Fruit fly (Drosophila melanogaster): ENCODE results near the gene CenG1A.

Gene CenG1A

DNA sequence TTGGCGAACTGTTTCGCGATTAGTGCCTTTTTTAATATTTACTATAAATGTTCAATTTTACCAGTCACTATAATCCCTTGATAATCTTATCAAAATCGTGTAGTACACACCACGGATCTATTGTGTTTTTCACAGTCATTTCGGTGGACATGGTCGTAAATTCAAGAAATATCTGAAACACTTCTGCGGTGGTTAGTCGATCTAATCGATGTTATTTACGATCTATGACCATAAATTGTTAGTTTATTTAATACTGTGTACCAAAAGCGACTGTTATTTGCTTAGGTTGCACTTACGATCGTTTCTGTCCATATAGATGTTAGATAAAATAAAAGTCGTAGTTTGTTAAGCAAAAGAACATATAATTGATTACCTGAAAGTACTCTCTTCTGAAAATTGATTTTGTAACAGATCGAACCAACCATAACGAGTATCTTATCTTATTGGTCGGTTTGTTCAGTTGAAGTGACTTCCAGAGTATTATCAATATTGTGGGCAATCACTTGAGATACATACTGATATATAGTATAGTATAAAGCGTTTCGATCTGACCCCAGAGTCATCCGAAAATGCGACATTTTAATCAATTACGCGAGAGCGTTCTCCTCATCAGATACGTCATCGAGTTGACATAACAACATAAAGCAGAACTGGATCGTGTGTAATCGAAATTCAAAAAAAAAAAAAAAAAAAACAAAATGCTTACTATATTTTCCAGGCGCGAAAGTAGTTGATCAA lies 70.7 kb downstream of the CenG1A start:
- TF ChIP-seq CG7045 (GFP tag; optimal IDR thresholded peaks at IDR 0.05), result no peak
- TF ChIP-seq cic (GFP tag; optimal IDR thresholded peaks at IDR 0.05), result peak; percentile 65
- TF ChIP-seq CG12768 (GFP tag; optimal IDR thresholded peaks at IDR 0.05), result peak; percentile 4
- no peak for TF ChIP-seq CG5204 (GFP tag; optimal IDR thresholded peaks at IDR 0.05)
- no peak for TF ChIP-seq CG33017 (tag; optimal IDR thresholded peaks at IDR 0.05)
- TF ChIP-seq Mnt (GFP tag; optimal IDR thresholded peaks at IDR 0.05), result no peak

DNA sequence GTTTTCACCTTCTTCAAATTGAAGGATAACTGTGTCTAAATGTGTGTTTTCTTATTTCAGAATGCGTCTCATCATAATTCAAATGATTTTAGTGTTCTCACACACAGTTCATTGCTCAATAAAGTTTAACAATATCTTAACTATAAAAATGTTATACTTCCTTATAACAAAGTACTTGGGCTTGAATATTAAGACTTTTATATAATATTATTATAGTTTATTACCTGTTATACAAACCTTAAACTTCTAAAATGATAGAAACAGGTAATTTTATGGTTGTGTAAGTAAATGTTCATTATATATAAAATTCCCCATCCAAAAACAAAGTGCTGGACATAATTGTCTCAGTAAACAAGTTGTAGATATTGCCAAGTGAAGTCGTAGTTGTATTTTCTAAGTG lies 73.7 kb downstream of the CenG1A start, which contains the start of gene Ance-2:
TSS of gene Ance-2 (plus strand) at position 301 of the 400 bp plus-strand sequence.
- no peak for TF ChIP-seq CG7101 (tag; optimal IDR thresholded peaks at IDR 0.05)
- no peak for TF ChIP-seq CG5204 (GFP tag; optimal IDR thresholded peaks at IDR 0.05)
- no peak for TF ChIP-seq CG33017 (tag; optimal IDR thresholded peaks at IDR 0.05)
- TF ChIP-seq kay (GFP tag; ENCODE audit: borderline replicate concordance), result no peak
- no peak for TF ChIP-seq toe (GFP tag; optimal IDR thresholded peaks at IDR 0.05)
- TF ChIP-seq bab1 (GFP tag; optimal IDR thresholded peaks at IDR 0.05), result no peak
- no peak for TF ChIP-seq CG11617 (GFP tag; optimal IDR thresholded peaks at IDR 0.05)

DNA sequence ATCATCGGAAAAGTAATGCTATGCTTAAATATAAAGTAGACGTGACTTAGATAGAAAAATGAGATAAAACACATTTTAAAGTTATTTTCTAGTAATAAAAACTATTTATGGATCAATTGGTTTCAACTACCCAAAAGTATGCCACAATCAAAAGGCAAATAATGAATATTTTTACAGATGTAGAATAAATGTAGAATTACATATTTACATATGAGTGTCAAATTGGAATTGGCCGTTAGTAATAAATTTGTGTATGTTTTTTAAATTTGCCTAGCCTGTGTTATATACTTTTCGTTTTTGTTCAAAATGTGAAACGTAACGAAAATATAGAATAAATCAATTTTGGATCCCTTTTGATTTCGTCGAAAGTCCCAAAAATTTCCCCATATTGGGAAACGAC lies 76.4 kb downstream of the CenG1A start, which contains the start of gene Acyp:
TSS of gene Acyp (plus strand) at position 301 of the 400 bp plus-strand sequence.
- TF ChIP-seq ovo (GFP tag; optimal IDR thresholded peaks at IDR 0.05), result no peak
- TF ChIP-seq CG14711 (tag; optimal IDR thresholded peaks at IDR 0.05), result no peak
- no peak for TF ChIP-seq toe (GFP tag; optimal IDR thresholded peaks at IDR 0.05)
- no peak for TF ChIP-seq bab1 (GFP tag; optimal IDR thresholded peaks at IDR 0.05)
- no peak for TF ChIP-seq CG12768 (GFP tag; optimal IDR thresholded peaks at IDR 0.05)
- TF ChIP-seq Hr96 (GFP tag; optimal IDR thresholded peaks at IDR 0.05), result no peak
- TF ChIP-seq Mnt (GFP tag; optimal IDR thresholded peaks at IDR 0.05), result no peak
- no peak for TF ChIP-seq CG5204 (GFP tag; optimal IDR thresholded peaks at IDR 0.05)
- no peak for TF ChIP-seq CG11617 (GFP tag; optimal IDR thresholded peaks at IDR 0.05)
- no peak for TF ChIP-seq pad (GFP tag; optimal IDR thresholded peaks at IDR 0.05)
- TF ChIP-seq cnc (optimal IDR thresholded peaks at IDR 0.05), result no peak
- TF ChIP-seq CG7045 (GFP tag; optimal IDR thresholded peaks at IDR 0.05), result no peak
- TF ChIP-seq CG1620 (GFP tag; optimal IDR thresholded peaks at IDR 0.05), result no peak
- no peak for TF ChIP-seq Clk (GFP tag; optimal IDR thresholded peaks at IDR 0.05)
- no peak for TF ChIP-seq Crg-1 (GFP tag; optimal IDR thresholded peaks at IDR 0.05)
- no peak for TF ChIP-seq CG7101 (tag; optimal IDR thresholded peaks at IDR 0.05)
- no peak for TF ChIP-seq CG33017 (tag; optimal IDR thresholded peaks at IDR 0.05)
- TF ChIP-seq kay (GFP tag; ENCODE audit: borderline replicate concordance), result no peak
- no peak for TF ChIP-seq cic (GFP tag; optimal IDR thresholded peaks at IDR 0.05)
- TF ChIP-seq tj (GFP tag; optimal IDR thresholded peaks at IDR 0.05), result no peak

DNA sequence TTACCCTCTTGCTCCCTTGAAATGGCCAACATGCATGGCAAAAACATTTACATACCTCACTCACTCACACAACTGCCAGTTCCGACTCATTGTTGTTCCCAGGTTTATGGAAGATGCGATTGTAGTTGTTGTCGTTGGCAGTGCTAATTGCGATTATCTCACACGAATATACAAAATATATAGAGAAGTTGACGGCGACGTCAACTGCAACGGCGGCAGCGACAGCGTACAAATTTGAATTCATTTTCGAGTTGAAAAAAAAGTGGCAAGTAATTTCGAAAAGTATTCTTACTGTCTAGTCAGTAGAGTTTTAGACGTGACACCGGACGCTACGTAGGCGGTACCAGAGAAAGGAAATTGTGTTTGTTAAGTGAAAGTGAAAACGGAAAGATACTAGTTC lies 79.1 kb downstream of the CenG1A start, which contains the start of gene Ance-3:
TSS of gene Ance-3 (plus strand) at position 301 of the 400 bp plus-strand sequence.
- TF ChIP-seq tj (GFP tag; optimal IDR thresholded peaks at IDR 0.05) (no peak), cic (GFP tag; optimal IDR thresholded peaks at IDR 0.05) (no peak), CG5204 (GFP tag; optimal IDR thresholded peaks at IDR 0.05) (no peak), CG1620 (GFP tag; optimal IDR thresholded peaks at IDR 0.05) (no peak), Hr96 (GFP tag; optimal IDR thresholded peaks at IDR 0.05) (no peak), Clk (GFP tag; optimal IDR thresholded peaks at IDR 0.05) (no peak), Mnt (GFP tag; optimal IDR thresholded peaks at IDR 0.05) (no peak), kay (GFP tag; ENCODE audit: borderline replicate concordance) (no peak), bab1 (GFP tag; optimal IDR thresholded peaks at IDR 0.05) (no peak), CG11617 (GFP tag; optimal IDR thresholded peaks at IDR 0.05) (no peak)

DNA sequence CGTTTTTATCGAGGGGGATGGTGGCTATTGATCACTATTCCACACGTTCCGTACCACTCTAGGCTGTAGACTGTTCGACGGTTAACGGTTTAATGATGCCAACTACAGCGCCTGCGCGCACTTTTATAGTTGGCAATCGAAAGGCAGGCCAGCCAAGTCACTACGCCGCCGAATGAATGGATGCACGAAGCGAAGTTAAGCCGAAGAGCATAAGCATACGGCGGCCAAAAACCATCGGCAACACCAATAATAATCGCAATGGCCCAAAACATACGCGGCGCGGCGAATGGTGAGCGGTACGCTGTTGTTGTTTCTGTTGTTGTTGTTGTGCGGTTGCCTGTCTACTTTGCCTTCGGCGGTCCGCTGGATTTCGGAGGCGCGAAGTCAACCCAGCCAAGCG lies 88.1 kb downstream of the CenG1A start, which contains the start of gene Vajk1:
TSS of gene Vajk1 (minus strand) at position 101 of the 400 bp plus-strand sequence.
- no peak for TF ChIP-seq cnc (optimal IDR thresholded peaks at IDR 0.05)
- no peak for TF ChIP-seq Mnt (GFP tag; optimal IDR thresholded peaks at IDR 0.05)
- TF ChIP-seq CG11617 (GFP tag; optimal IDR thresholded peaks at IDR 0.05), result no peak
- TF ChIP-seq CG1620 (GFP tag; optimal IDR thresholded peaks at IDR 0.05), result no peak
- no peak for TF ChIP-seq cic (GFP tag; optimal IDR thresholded peaks at IDR 0.05)
- TF ChIP-seq kay (GFP tag; ENCODE audit: borderline replicate concordance), result no peak
- TF ChIP-seq Crg-1 (GFP tag; optimal IDR thresholded peaks at IDR 0.05), result no peak
- TF ChIP-seq CG33017 (tag; optimal IDR thresholded peaks at IDR 0.05), result no peak

DNA sequence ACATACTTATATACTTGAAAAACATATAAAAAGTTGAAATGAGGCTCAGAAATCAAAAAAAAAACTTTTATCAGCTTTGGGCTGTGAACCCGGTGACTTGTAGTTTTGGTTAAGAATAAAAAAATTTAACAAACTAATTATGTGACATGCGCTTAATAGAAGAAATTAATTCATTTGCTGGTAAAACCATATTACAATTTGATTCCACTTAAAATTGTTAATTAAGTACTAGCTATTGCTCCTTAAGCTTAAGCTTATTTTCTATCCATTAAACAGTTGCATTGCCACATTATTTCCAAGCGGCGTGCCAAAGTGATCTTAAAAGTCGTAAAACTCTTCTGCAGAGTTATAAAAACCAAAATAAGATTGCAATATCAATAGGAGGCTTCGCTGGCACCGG lies 88.6 kb downstream of the CenG1A start:
- TF ChIP-seq pad (GFP tag; optimal IDR thresholded peaks at IDR 0.05) (no peak), CG33017 (tag; optimal IDR thresholded peaks at IDR 0.05) (no peak), cic (GFP tag; optimal IDR thresholded peaks at IDR 0.05) (no peak), Mnt (GFP tag; optimal IDR thresholded peaks at IDR 0.05) (no peak), CG5204 (GFP tag; optimal IDR thresholded peaks at IDR 0.05) (no peak), ovo (GFP tag; optimal IDR thresholded peaks at IDR 0.05) (no peak), Hr96 (GFP tag; optimal IDR thresholded peaks at IDR 0.05) (no peak), CG12768 (GFP tag; optimal IDR thresholded peaks at IDR 0.05) (no peak), Crg-1 (GFP tag; optimal IDR thresholded peaks at IDR 0.05) (no peak), CG7101 (tag; optimal IDR thresholded peaks at IDR 0.05) (no peak), tj (GFP tag; optimal IDR thresholded peaks at IDR 0.05) (no peak), Clk (GFP tag; optimal IDR thresholded peaks at IDR 0.05) (no peak), cnc (optimal IDR thresholded peaks at IDR 0.05) (no peak)

DNA sequence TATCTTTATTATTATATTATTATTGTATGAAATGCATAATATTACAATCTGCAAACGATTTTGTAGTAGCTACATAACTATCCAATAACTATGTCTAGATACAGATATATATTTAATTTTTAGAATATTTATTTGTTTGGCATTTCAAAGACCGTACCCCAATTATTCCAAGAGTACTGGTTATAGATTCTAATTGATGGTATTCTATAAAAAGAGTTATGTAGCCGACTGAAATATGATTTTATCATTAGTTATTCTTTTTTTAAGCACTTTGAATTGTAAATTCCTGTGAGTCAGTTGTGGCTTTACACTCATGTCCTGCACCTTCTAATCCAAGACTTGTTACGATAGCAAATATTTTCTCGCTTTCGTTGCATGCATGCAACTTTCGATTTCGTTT lies 90.3 kb downstream of the CenG1A start:
- TF ChIP-seq CG33017 (tag; optimal IDR thresholded peaks at IDR 0.05), result no peak

Measured in whole organism, adult.